Fruit fly (Drosophila melanogaster): ENCODE measurements around the gene CG18599.
A peak's percentile ranks its signal among the peaks of the same experiment; 100 is the strongest.

The CG18599 gene

DNA sequence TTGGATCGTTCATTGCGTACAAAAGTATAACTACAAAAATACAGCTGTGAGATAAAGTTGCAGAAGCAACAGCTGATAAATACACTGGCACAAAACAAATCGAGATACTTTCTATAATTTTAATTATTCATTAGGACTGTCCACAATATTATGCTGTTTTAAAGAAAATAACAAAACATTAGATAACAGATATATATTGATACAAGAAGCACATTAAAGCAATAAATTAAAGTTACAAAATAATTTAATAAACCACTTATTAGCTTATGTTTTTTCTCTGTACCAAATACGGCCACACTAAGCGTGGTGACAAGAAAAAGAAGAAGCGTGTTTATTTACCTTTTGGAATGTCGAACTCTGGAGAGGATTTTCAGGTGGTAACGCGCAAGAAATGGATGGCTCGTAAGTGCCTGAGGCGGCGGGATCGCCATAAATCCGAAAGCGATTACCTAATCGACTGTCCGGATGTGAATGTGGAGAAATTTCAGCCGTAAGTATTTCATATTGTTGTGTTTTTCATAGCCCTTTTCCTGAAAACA is 47.3 kb upstream of the CG18599 start, which contains the start of the genes CG7988 and CG7183:
Gene CG7988, plus strand, starts transcription at position 316 of the 539 bp plus-strand sequence.
Gene CG7183, minus strand, starts transcription at position 489 of the 539 bp plus-strand sequence.
- TF ChIP-seq CG4707 (GFP tag; optimal IDR thresholded peaks at IDR 0.05) (peak; percentile 89), croc (GFP tag; conservative IDR thresholded peaks at IDR 0.05) (peak; percentile 98), usp (GFP tag; optimal IDR thresholded peaks at IDR 0.05) (no peak), pho (GFP tag; optimal IDR thresholded peaks at IDR 0.05) (peak; percentile 95), crc (GFP tag; optimal IDR thresholded peaks at IDR 0.05) (peak; percentile 90), crp (GFP tag; optimal IDR thresholded peaks at IDR 0.05) (peak; percentile 98), Mes4 (GFP tag; optimal IDR thresholded peaks at IDR 0.05) (peak; percentile 87), Nf-YB (GFP tag; optimal IDR thresholded peaks at IDR 0.05) (peak; percentile 89), CG11723 (GFP tag; optimal IDR thresholded peaks at IDR 0.05) (peak; percentile 92), pfk (GFP tag; optimal IDR thresholded peaks at IDR 0.05) (no peak), shn (GFP tag; optimal IDR thresholded peaks at IDR 0.05) (peak; percentile 90), Dip3 (GFP tag; optimal IDR thresholded peaks at IDR 0.05) (peak; percentile 94), Ets97D (GFP tag; optimal IDR thresholded peaks at IDR 0.05) (peak; percentile 83), Meics (GFP tag; optimal IDR thresholded peaks at IDR 0.05) (peak; percentile 95), tx (GFP tag; optimal IDR thresholded peaks at IDR 0.05) (peak; percentile 93), MBD-R2 (GFP tag; IDR thresholded peaks at IDR 0.05) (peak; percentile 99), CG10147 (GFP tag; optimal IDR thresholded peaks at IDR 0.05) (peak; percentile 95), Dll (GFP tag; IDR thresholded peaks at IDR 0.05; ENCODE audit: partially characterized antibody) (peak; percentile 48; the same call in 1 of the 4 replicates), CG1832 (GFP tag; optimal IDR thresholded peaks at IDR 0.05) (no peak), abd-A (tag; optimal IDR thresholded peaks at IDR 0.05) (no peak), CG4854 (GFP tag; optimal IDR thresholded peaks at IDR 0.05) (peak; percentile 92), CG14860 (GFP tag; IDR thresholded peaks at IDR 0.05; ENCODE audit: partially characterized antibody) (no peak), wdn (GFP tag; IDR thresholded peaks at IDR 0.05) (peak; percentile 96), pzg (GFP tag; optimal IDR thresholded peaks at IDR 0.05) (peak; percentile 41), mirr (GFP tag; optimal IDR thresholded peaks at IDR 0.05) (peak; percentile 64), Nf-YA (GFP tag; IDR thresholded peaks at IDR 0.05) (peak; percentile 98), CG2129 (GFP tag; IDR thresholded peaks at IDR 0.05; ENCODE audit: partially characterized antibody) (no peak), hb (GFP tag; IDR thresholded peaks at IDR 0.05; ENCODE audit: partially characterized antibody) (no peak), CG11456 (GFP tag; IDR thresholded peaks at IDR 0.05) (peak; percentile 97), CG17361 (GFP tag; IDR thresholded peaks at IDR 0.05) (peak; percentile 99), CG8478 (optimal IDR thresholded peaks at IDR 0.05) (no peak), CG1647 (GFP tag; optimal IDR thresholded peaks at IDR 0.05) (peak; percentile 85), dati (GFP tag; IDR thresholded peaks at IDR 0.05) (peak; percentile 93), CG17328 (GFP tag; IDR thresholded peaks at IDR 0.05) (peak; percentile 99), ttk (GFP tag; IDR thresholded peaks at IDR 0.05) (peak; percentile 99), zen2 (GFP tag; IDR thresholded peaks at IDR 0.05; ENCODE audit: partially characterized antibody) (no peak), Dbx (GFP tag; IDR thresholded peaks at IDR 0.05) (peak; percentile 98), kah (GFP tag; optimal IDR thresholded peaks at IDR 0.05) (peak; percentile 88), HLHmδ (GFP tag; optimal IDR thresholded peaks at IDR 0.05) (no peak), ind (GFP tag; optimal IDR thresholded peaks at IDR 0.05) (peak; percentile 97), emc (GFP tag; optimal IDR thresholded peaks at IDR 0.05) (peak; percentile 83), Awh (GFP tag; IDR thresholded peaks at IDR 0.05) (peak; percentile 98), CG11560 (tag; IDR thresholded peaks at IDR 0.05) (peak; percentile 90), Xbp1 (GFP tag; optimal IDR thresholded peaks at IDR 0.05) (peak; percentile 98), sima (GFP tag; optimal IDR thresholded peaks at IDR 0.05) (peak; percentile 82), CG7786 (GFP tag; optimal IDR thresholded peaks at IDR 0.05) (peak; percentile 93), Blimp-1 (GFP tag; optimal IDR thresholded peaks at IDR 0.05) (peak; percentile 97), her (GFP tag; optimal IDR thresholded peaks at IDR 0.05) (peak; percentile 82), CG3065 (GFP tag; optimal IDR thresholded peaks at IDR 0.05) (peak; percentile 94), nau (GFP tag; optimal IDR thresholded peaks at IDR 0.05) (no peak), CG2116 (GFP tag; optimal IDR thresholded peaks at IDR 0.05) (peak; percentile 90)

Data from whole organism, embryonic.